Fruit fly (Drosophila melanogaster) whole organism, embryonic: Measurements from ENCODE around the gene CG34160.
A peak's percentile ranks its signal among the peaks of the same experiment; 100 is the strongest.

Experiments used
- ATbp ChIP-seq: fragments of 200-800 bp; sonication (Bioruptor generic); optimal IDR thresholded peaks from 2 replicates; lab custom pipeline; 2017; ENCODE audit warnings: missing biosample characterization, mild to moderate bottlenecking, missing genetic modification characterization, missing genetic modification reagents
- Ada2b ChIP-seq: fragments of 200-800 bp; sonication (Bioruptor generic); IDR thresholded peaks from 2 replicates; pipeline ENCODE4 v1.3.6; 2022; ENCODE audit warnings: missing biosample characterization, missing genetic modification characterization
- Adf1 ChIP-seq: fragments of 200-800 bp; sonication (Bioruptor generic); IDR thresholded peaks from 2 replicates; pipeline ENCODE4 v1.3.6; 2022; ENCODE audit warnings: missing biosample characterization, missing genetic modification characterization
- BEAF-32 ChIP-seq: fragments of 200-800 bp; sonication (Bioruptor generic); optimal IDR thresholded peaks from 3 replicates; lab custom pipeline; 2017; ENCODE audit warnings: missing biosample characterization, missing genetic modification characterization, mild to moderate bottlenecking, moderate library complexity, missing genetic modification reagents
- CG10209 ChIP-seq: fragments of 200-800 bp; sonication (Bioruptor generic); optimal IDR thresholded peaks from 3 replicates; lab custom pipeline; 2017; ENCODE audit warnings: missing biosample characterization, mild to moderate bottlenecking, missing genetic modification characterization, missing genetic modification reagents
- CG10654 ChIP-seq: fragments of 200-800 bp; sonication (Bioruptor generic); optimal IDR thresholded peaks from 2 replicates; lab custom pipeline; 2016; ENCODE audit warnings: missing biosample characterization, missing genetic modification characterization
- CG11696 ChIP-seq: fragments of 200-800 bp; sonication (Bioruptor generic); IDR thresholded peaks from 2 replicates; pipeline ENCODE4 v1.3.6; 2022; ENCODE audit warnings: missing biosample characterization, missing genetic modification characterization
- CG14965 ChIP-seq: fragments of 200-800 bp; sonication (Bioruptor generic); optimal IDR thresholded peaks from 2 replicates; lab custom pipeline; 2016; ENCODE audit warnings: missing biosample characterization, missing genetic modification characterization, borderline replicate concordance
- CG17328 ChIP-seq: fragments of 200-800 bp; sonication (Bioruptor generic); IDR thresholded peaks from 2 replicates; pipeline ENCODE4 v1.3.6; 2022; ENCODE audit warnings: missing biosample characterization, missing genetic modification characterization
- CG17359 ChIP-seq: fragments of 200-800 bp; sonication (Bioruptor generic); optimal IDR thresholded peaks from 3 replicates; lab custom pipeline; 2018; ENCODE audit warnings: missing biosample characterization, mild to moderate bottlenecking, missing genetic modification characterization, moderate library complexity
- CG30403 ChIP-seq: fragments of 200-800 bp; sonication (Bioruptor generic); optimal IDR thresholded peaks from 3 replicates; lab custom pipeline; 2016; ENCODE audit warnings: missing biosample characterization, missing genetic modification characterization
- CG31224 ChIP-seq: fragments of 200-800 bp; sonication (Bioruptor generic); IDR thresholded peaks from 2 replicates; pipeline ENCODE4 v1.3.6; 2022; ENCODE audit warnings: missing biosample characterization, missing genetic modification characterization
- CG33557 ChIP-seq: fragments of 200-800 bp; sonication (Bioruptor generic); optimal IDR thresholded peaks from 2 replicates; lab custom pipeline; 2019; ENCODE audit warnings: missing biosample characterization, mild to moderate bottlenecking, missing genetic modification characterization, moderate library complexity
- CG3407 ChIP-seq: fragments of 200-800 bp; sonication (Bioruptor generic); optimal IDR thresholded peaks from 2 replicates; lab custom pipeline; 2018; ENCODE audit warnings: missing biosample characterization, mild to moderate bottlenecking, missing genetic modification characterization
- CG4854 ChIP-seq: fragments of 200-800 bp; sonication (Bioruptor generic); optimal IDR thresholded peaks from 2 replicates; lab custom pipeline; 2016; ENCODE audit warnings: missing biosample characterization, missing genetic modification characterization, inconsistent platforms
- CG5180 ChIP-seq: fragments of 200-800 bp; sonication (Bioruptor generic); optimal IDR thresholded peaks from 3 replicates; lab custom pipeline; 2017; ENCODE audit warnings: missing biosample characterization, missing genetic modification characterization, mild to moderate bottlenecking, moderate library complexity, missing genetic modification reagents
- CG6254 ChIP-seq: fragments of 200-800 bp; sonication (Bioruptor generic); optimal IDR thresholded peaks from 3 replicates; lab custom pipeline; 2017; ENCODE audit warnings: mild to moderate bottlenecking, missing biosample characterization, missing genetic modification reagents, missing genetic modification characterization
- CG6813 ChIP-seq: fragments of 200-800 bp; sonication (Bioruptor generic); optimal IDR thresholded peaks from 2 replicates; lab custom pipeline; 2017; ENCODE audit warnings: missing biosample characterization, missing genetic modification characterization, mild to moderate bottlenecking, moderate library complexity, missing genetic modification reagents
- CG8281 ChIP-seq: fragments of 200-800 bp; sonication (Bioruptor generic); optimal IDR thresholded peaks from 2 replicates; lab custom pipeline; 2018; ENCODE audit warnings: missing biosample characterization, mild to moderate bottlenecking, missing genetic modification characterization, moderate library complexity
- CTCF ChIP-seq: fragments of 200-800 bp; sonication (Bioruptor generic); optimal IDR thresholded peaks from 2 replicates; lab custom pipeline; 2017; ENCODE audit warnings: missing biosample characterization, mild to moderate bottlenecking, missing genetic modification characterization, moderate library complexity
- Doc2 ChIP-seq: fragments of 200-800 bp; sonication (Bioruptor generic); IDR thresholded peaks from 2 replicates; pipeline ENCODE4 v1.3.6; 2022; ENCODE audit warnings: missing biosample characterization, missing genetic modification characterization
- HHEX ChIP-seq: fragments of 200-800 bp; sonication (Bioruptor generic); optimal IDR thresholded peaks from 3 replicates; lab custom pipeline; 2017; ENCODE audit warnings: missing biosample characterization, mild to moderate bottlenecking, missing genetic modification characterization, missing genetic modification reagents
- HLH3B ChIP-seq: fragments of 200-800 bp; sonication (Bioruptor generic); IDR thresholded peaks from 2 replicates; pipeline ENCODE4 v1.3.6; 2022; ENCODE audit warnings: missing biosample characterization, missing genetic modification characterization
- Hr39 ChIP-seq: fragments of >200 bp; optimal IDR thresholded peaks from 2 replicates; lab custom pipeline; 2017
- Max ChIP-seq: fragments of 200-800 bp; sonication (Bioruptor generic); optimal IDR thresholded peaks from 2 replicates; lab custom pipeline; 2016; ENCODE audit warnings: missing biosample characterization, mild to moderate bottlenecking, missing genetic modification characterization
- Optix ChIP-seq: fragments of 200-800 bp; sonication (Bioruptor generic); IDR thresholded peaks from 3 replicates; pipeline ENCODE4 v1.3.6; 2022; ENCODE audit warnings: missing biosample characterization, missing genetic modification characterization
- Six4 ChIP-seq: fragments of 200-800 bp; sonication (Bioruptor generic); optimal IDR thresholded peaks from 2 replicates; lab custom pipeline; 2016; ENCODE audit warnings: missing biosample characterization, missing genetic modification characterization
- Sox102F ChIP-seq: fragments of 200-800 bp; sonication (Bioruptor generic); optimal IDR thresholded peaks from 2 replicates; lab custom pipeline; 2018; ENCODE audit warnings: missing biosample characterization, mild to moderate bottlenecking, missing genetic modification characterization, moderate library complexity
- Xbp1 ChIP-seq: fragments of 200-800 bp; sonication (Bioruptor generic); optimal IDR thresholded peaks from 3 replicates; lab custom pipeline; 2016; ENCODE audit warnings: missing biosample characterization, mild to moderate bottlenecking, missing genetic modification characterization
- YL-1 ChIP-seq: fragments of 200-800 bp; sonication (Bioruptor generic); optimal IDR thresholded peaks from 3 replicates; lab custom pipeline; 2017; ENCODE audit warnings: missing biosample characterization, mild to moderate bottlenecking, missing genetic modification characterization
- ab ChIP-seq: fragments of 200-800 bp; sonication (Bioruptor generic); optimal IDR thresholded peaks from 2 replicates; lab custom pipeline; 2016; ENCODE audit warnings: missing biosample characterization, missing genetic modification characterization
- ase ChIP-seq: fragments of 200-800 bp; sonication (Bioruptor generic); IDR thresholded peaks from 3 replicates; pipeline ENCODE4 v1.3.6; 2022; ENCODE audit warnings: missing biosample characterization, missing genetic modification characterization
- btn ChIP-seq: fragments of 200-800 bp; sonication (Bioruptor generic); optimal IDR thresholded peaks from 2 replicates; lab custom pipeline; 2016; ENCODE audit warnings: missing biosample characterization, missing genetic modification characterization
- chm ChIP-seq: fragments of 200-800 bp; sonication (Bioruptor generic); IDR thresholded peaks from 2 replicates; pipeline ENCODE4 v1.3.6; 2022; ENCODE audit warnings: missing biosample characterization, missing genetic modification characterization
- ci ChIP-seq: fragments of 200-800 bp; sonication (Bioruptor generic); IDR thresholded peaks from 3 replicates; pipeline ENCODE4 v1.3.6; 2022; ENCODE audit warnings: missing biosample characterization, missing genetic modification characterization
- corto ChIP-seq: fragments of 200-800 bp; sonication (Bioruptor generic); optimal IDR thresholded peaks from 2 replicates; lab custom pipeline; 2016; ENCODE audit warnings: missing biosample characterization, mild to moderate bottlenecking, missing genetic modification characterization, moderate library complexity
- crol ChIP-seq: fragments of 200-800 bp; sonication (Bioruptor generic); IDR thresholded peaks from 2 replicates; pipeline ENCODE4 v1.3.6; 2022; ENCODE audit warnings: missing biosample characterization, missing genetic modification characterization
- dysf ChIP-seq: fragments of 200-800 bp; sonication (Bioruptor generic); IDR thresholded peaks from 3 replicates; pipeline ENCODE4 v1.3.6; 2022; ENCODE audit warnings: missing biosample characterization, missing genetic modification characterization
- exex ChIP-seq: fragments of 200-800 bp; sonication (Bioruptor generic); optimal IDR thresholded peaks from 4 replicates; lab custom pipeline; 2018; ENCODE audit warnings: missing biosample characterization, mild to moderate bottlenecking, missing genetic modification characterization, moderate library complexity
- eyg ChIP-seq: fragments of 200-800 bp; sonication (Bioruptor generic); optimal IDR thresholded peaks from 3 replicates; lab custom pipeline; 2016; ENCODE audit warnings: missing biosample characterization, missing genetic modification characterization
- fd3F ChIP-seq: fragments of 200-800 bp; sonication (Bioruptor generic); optimal IDR thresholded peaks from 2 replicates; lab custom pipeline; 2018; ENCODE audit warnings: missing biosample characterization, mild to moderate bottlenecking, missing genetic modification characterization, moderate library complexity
- gce ChIP-seq: fragments of 200-800 bp; sonication (Bioruptor generic); IDR thresholded peaks from 3 replicates; pipeline ENCODE4 v1.3.6; 2022; ENCODE audit warnings: missing biosample characterization, missing genetic modification characterization
- gsb-n ChIP-seq: fragments of 200-800 bp; sonication (Bioruptor generic); optimal IDR thresholded peaks from 3 replicates; lab custom pipeline; 2018; ENCODE audit warnings: missing biosample characterization, mild to moderate bottlenecking, missing genetic modification characterization
- jigr1 ChIP-seq: fragments of 200-800 bp; sonication (Bioruptor generic); IDR thresholded peaks from 3 replicates; pipeline ENCODE4 v1.3.6; 2022; ENCODE audit warnings: missing biosample characterization, missing genetic modification characterization
- lbe ChIP-seq: fragments of 200-800 bp; sonication (Bioruptor generic); optimal IDR thresholded peaks from 2 replicates; lab custom pipeline; 2016; ENCODE audit warnings: missing biosample characterization, mild to moderate bottlenecking, missing genetic modification characterization
- maf-S ChIP-seq: fragments of 200-800 bp; sonication (Bioruptor generic); optimal IDR thresholded peaks from 2 replicates; lab custom pipeline; 2016; ENCODE audit warnings: missing biosample characterization, missing genetic modification characterization
- mam ChIP-seq: fragments of 200-800 bp; sonication (Bioruptor generic); optimal IDR thresholded peaks from 3 replicates; lab custom pipeline; 2016; ENCODE audit warnings: missing biosample characterization, missing genetic modification characterization
- pita ChIP-seq: fragments of 200-800 bp; sonication (Bioruptor generic); optimal IDR thresholded peaks from 2 replicates; lab custom pipeline; 2017; ENCODE audit warnings: missing biosample characterization, mild to moderate bottlenecking, missing genetic modification characterization
- salm ChIP-seq: fragments of 200-800 bp; sonication (Bioruptor generic); optimal IDR thresholded peaks from 2 replicates; lab custom pipeline; 2018; ENCODE audit warnings: missing biosample characterization, mild to moderate bottlenecking, missing genetic modification characterization
- shn ChIP-seq: fragments of 200-800 bp; sonication (Bioruptor generic); optimal IDR thresholded peaks from 3 replicates; lab custom pipeline; 2016; ENCODE audit warnings: missing biosample characterization, missing genetic modification characterization
- tna ChIP-seq: fragments of 200-800 bp; sonication (Bioruptor generic); IDR thresholded peaks from 2 replicates; pipeline ENCODE4 v1.3.6; 2022; ENCODE audit warnings: missing biosample characterization, missing genetic modification characterization; ENCODE audit not compliant: partially characterized antibody
- zen ChIP-seq: fragments of 200-800 bp; sonication (Bioruptor generic); optimal IDR thresholded peaks from 3 replicates; lab custom pipeline; 2018; ENCODE audit warnings: missing biosample characterization, mild to moderate bottlenecking, missing genetic modification characterization, moderate library complexity

The CG34160 gene

dm6 chr2L:10616767-10617166 is 37.2 kb downstream of the CG34160 start (continued):
- TF ChIP-seq CG10209 (GFP tag; lab: Kevin White, UChicago), result peak; percentile 68
- TF ChIP-seq Doc2, result no peak
- no peak for TF ChIP-seq CG33557 (GFP tag; lab: Kevin White, UChicago)
- peak; percentile 78 for TF ChIP-seq gsb-n (tag; lab: Kevin White, UChicago)
- TF ChIP-seq CG17328 (GFP tag; lab: Robert Waterston, UW), result peak; percentile 86
- TF ChIP-seq maf-S (GFP tag; lab: Kevin White, UChicago), result peak; percentile 46
- no peak for TF ChIP-seq exex
- no peak for TF ChIP-seq CTCF (GFP tag; lab: Kevin White, UChicago)
- peak; percentile 88 for TF ChIP-seq HLH3B (GFP tag; lab: Robert Waterston, UW)
- TF ChIP-seq zen (tag; lab: Kevin White, UChicago), result peak; percentile 34
- peak; percentile 82 for TF ChIP-seq CG17359 (tag; lab: Kevin White, UChicago)
- peak; percentile 85 for TF ChIP-seq dysf (GFP tag; lab: Robert Waterston, UW)
- peak; percentile 72 for TF ChIP-seq CG3407 (GFP tag; lab: Kevin White, UChicago)
- TF ChIP-seq Max (GFP tag; lab: Kevin White, UChicago), result peak; percentile 39
- no peak for TF ChIP-seq CG4854 (GFP tag; lab: Kevin White, UChicago)
- TF ChIP-seq salm, result peak; percentile 23
- TF ChIP-seq YL-1 (GFP tag; lab: Kevin White, UChicago), result no peak
- TF ChIP-seq pita, result no peak
- TF ChIP-seq Six4, result peak; percentile 57
- TF ChIP-seq crol (GFP tag; lab: Robert Waterston, UW), result no peak
- no peak for TF ChIP-seq BEAF-32
- peak; percentile 73 for TF ChIP-seq Xbp1 (GFP tag; lab: Kevin White, UChicago)
- TF ChIP-seq ase (GFP tag; lab: Robert Waterston, UW), result peak; percentile 76; the same call in 1 of the 3 replicates
- peak; percentile 84 for TF ChIP-seq Sox102F (GFP tag; lab: Kevin White, UChicago)
- no peak for TF ChIP-seq ab
- peak; percentile 71; the same call in 2 of the 3 replicates for TF ChIP-seq Optix (GFP tag; lab: Robert Waterston, UW)
- TF ChIP-seq CG14965 (GFP tag; lab: Kevin White, UChicago), result no peak
- TF ChIP-seq ci (GFP tag; lab: Robert Waterston, UW), result peak; percentile 92
- TF ChIP-seq CG8281, result peak; percentile 30
- TF ChIP-seq shn (GFP tag; lab: Kevin White, UChicago), result peak; percentile 44
- 0 out of 2 replicates have a peak, but pooled peaks have one; percentile 24 for TF ChIP-seq CG11696
- TF ChIP-seq CG30403 (GFP tag; lab: Kevin White, UChicago), result peak; percentile 73
- no peak for TF ChIP-seq Adf1
- TF ChIP-seq eyg (GFP tag; lab: Kevin White, UChicago), result peak; percentile 46
- 0 out of 3 replicates have a peak, but pooled peaks have one; percentile 36 for TF ChIP-seq jigr1 (GFP tag; lab: Robert Waterston, UW)
- TF ChIP-seq mam (GFP tag; lab: Kevin White, UChicago), result peak; percentile 43
- peak; percentile 69 for TF ChIP-seq Ada2b (GFP tag; lab: Robert Waterston, UW)
- peak; percentile 76 for TF ChIP-seq ATbp
- TF ChIP-seq Hr39 (lab: Kevin White, UChicago), result no peak
- TF ChIP-seq fd3F (GFP tag; lab: Kevin White, UChicago), result peak; percentile 21
- peak; percentile 35 for TF ChIP-seq CG5180
- peak; percentile 63 for TF ChIP-seq CG6813
- peak; percentile 52 for TF ChIP-seq HHEX
- TF ChIP-seq CG10654 (GFP tag; lab: Kevin White, UChicago), result peak; percentile 45
- peak; percentile 63 for TF ChIP-seq btn (GFP tag; lab: Kevin White, UChicago)
- TF ChIP-seq chm (GFP tag; lab: Robert Waterston, UW), result peak; percentile 84
- TF ChIP-seq gce (GFP tag; lab: Robert Waterston, UW), result peak; percentile 66; the same call in 1 of the 3 replicates
- no peak for TF ChIP-seq lbe (GFP tag; lab: Kevin White, UChicago)
- TF ChIP-seq CG31224 (GFP tag; lab: Robert Waterston, UW), result peak; percentile 49
- TF ChIP-seq CG6254, result peak; percentile 73
- TF ChIP-seq corto (GFP tag; lab: Kevin White, UChicago), result no peak
- no peak for TF ChIP-seq tna (GFP tag; lab: Robert Waterston, UW)
